Fruit fly (Drosophila melanogaster) whole organism, wandering third instar larva: Measurements from ENCODE around the gene CG15506.

ENCODE experiments used
- Abd-B ChIP-seq: fragments of >200 bp; optimal IDR thresholded peaks from 2 replicates; lab custom pipeline; 2017; ENCODE audit warnings: missing biosample characterization, missing genetic modification characterization
- Hr78 ChIP-seq: fragments of >200 bp; optimal IDR thresholded peaks from 2 replicates; lab custom pipeline; 2017; ENCODE audit warnings: missing biosample characterization, missing genetic modification characterization
- Jra ChIP-seq: sonication (Bioruptor generic); optimal IDR thresholded peaks from 2 replicates; lab custom pipeline; 2016; ENCODE audit warnings: missing biosample characterization, missing genetic modification characterization
- Vsx2 ChIP-seq: fragments of 200-300, 225-300 bp; sonication (Bioruptor generic); optimal IDR thresholded peaks from 2 replicates; lab custom pipeline; 2018; ENCODE audit warnings: missing biosample characterization, missing genetic modification characterization; ENCODE audit not compliant: partially characterized antibody
- br ChIP-seq: fragments of 200-800 bp; sonication (Bioruptor generic); optimal IDR thresholded peaks from 2 replicates; lab custom pipeline; 2016; ENCODE audit warnings: missing biosample characterization, missing genetic modification characterization
- h ChIP-seq: fragments of 200-800 bp; sonication (Bioruptor generic); optimal IDR thresholded peaks from 3 replicates; lab custom pipeline; 2016; ENCODE audit warnings: missing biosample characterization, mild to moderate bottlenecking, missing genetic modification characterization
- pan ChIP-seq: fragments of >200 bp; optimal IDR thresholded peaks from 2 replicates; lab custom pipeline; 2017
- tai ChIP-seq: sonication (Bioruptor generic); optimal IDR thresholded peaks from 2 replicates; lab custom pipeline; 2016; ENCODE audit warnings: missing biosample characterization, missing genetic modification characterization

DNA sequence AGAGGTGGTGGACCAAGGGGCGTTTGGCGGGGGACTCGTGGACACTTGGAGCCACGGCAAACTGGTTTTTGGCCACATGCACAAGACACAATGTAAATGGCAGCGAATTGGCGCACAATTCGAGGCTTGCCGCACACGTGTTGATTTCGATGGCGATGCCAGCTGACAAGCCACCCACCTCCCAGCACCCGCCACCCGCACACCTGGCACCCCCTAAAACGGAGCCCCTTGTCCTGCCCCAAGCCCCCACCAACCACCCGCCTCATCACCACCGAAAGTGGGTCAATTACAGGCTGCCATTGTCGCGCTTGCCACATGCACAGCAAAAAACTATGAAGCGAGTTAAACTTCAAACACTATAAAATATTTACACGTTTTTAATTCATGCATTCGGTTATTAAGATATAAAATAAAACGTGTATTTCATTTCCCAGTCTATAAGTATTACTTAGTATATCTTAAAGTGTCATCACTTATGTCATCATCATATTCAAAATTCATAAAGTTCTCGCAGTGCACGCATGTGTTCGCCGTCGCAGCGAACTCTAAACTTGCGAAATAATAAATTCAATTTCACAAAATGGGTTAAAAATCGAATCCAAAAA, 39.8 kb downstream of the CG15506 start:
- TF ChIP-seq Jra (GFP tag; lab: Kevin White, UChicago) (no peak), Hr78 (GFP tag; lab: Kevin White, UChicago) (no peak), br (GFP tag; lab: Kevin White, UChicago) (no peak), Vsx2 (no peak), pan (lab: Kevin White, UChicago) (no peak), tai (GFP tag; lab: Kevin White, UChicago) (no peak), h (no peak), Abd-B (GFP tag; lab: Kevin White, UChicago) (no peak)
